Fruit fly (Drosophila melanogaster) whole organism, embryonic: ENCODE data around the gene woc.

ENCODE experiments used
- Antp ChIP-seq: fragments of 200-800 bp; sonication (Bioruptor generic); optimal IDR thresholded peaks from 3 replicates; lab custom pipeline; 2016; ENCODE audit warnings: missing biosample characterization, missing genetic modification characterization
- Bgb ChIP-seq: fragments of 200-800 bp; sonication (Bioruptor generic); IDR thresholded peaks from 2 replicates; pipeline ENCODE4 v1.3.6; 2022; ENCODE audit warnings: missing biosample characterization, missing genetic modification characterization; ENCODE audit not compliant: partially characterized antibody
- CG12155 ChIP-seq: fragments of 200-800 bp; sonication (Bioruptor generic); optimal IDR thresholded peaks from 3 replicates; lab custom pipeline; 2016; ENCODE audit warnings: missing biosample characterization, missing genetic modification characterization
- CG1233 ChIP-seq: fragments of 200-800 bp; sonication (Bioruptor generic); optimal IDR thresholded peaks from 4 replicates; lab custom pipeline; 2018; ENCODE audit warnings: missing biosample characterization, mild to moderate bottlenecking, missing genetic modification characterization
- CG12942 ChIP-seq: fragments of 200-800 bp; sonication (Bioruptor generic); optimal IDR thresholded peaks from 3 replicates; lab custom pipeline; 2016; ENCODE audit warnings: missing biosample characterization, missing genetic modification characterization
- CG13123 ChIP-seq: fragments of 200-800 bp; sonication (Bioruptor generic); optimal IDR thresholded peaks from 2 replicates; lab custom pipeline; 2016; ENCODE audit warnings: missing biosample characterization, missing genetic modification characterization
- CG14860 ChIP-seq: fragments of 200-800 bp; sonication (Bioruptor generic); IDR thresholded peaks from 3 replicates; pipeline ENCODE4 v1.3.6; 2022; ENCODE audit warnings: missing biosample characterization, missing genetic modification characterization; ENCODE audit not compliant: partially characterized antibody
- CG15514 ChIP-seq: fragments of 200-800 bp; sonication (Bioruptor generic); optimal IDR thresholded peaks from 3 replicates; lab custom pipeline; 2017; ENCODE audit warnings: missing biosample characterization, missing genetic modification characterization, mild to moderate bottlenecking, moderate library complexity, missing genetic modification reagents
- CG1647 ChIP-seq: fragments of 200-800 bp; sonication (Bioruptor generic); optimal IDR thresholded peaks from 3 replicates; lab custom pipeline; 2016; ENCODE audit warnings: missing biosample characterization, missing genetic modification characterization
- CG16815 ChIP-seq: fragments of 200-800 bp; sonication (Bioruptor generic); optimal IDR thresholded peaks from 3 replicates; lab custom pipeline; 2017; ENCODE audit warnings: missing biosample characterization, mild to moderate bottlenecking, missing genetic modification characterization
- CG17829 ChIP-seq: fragments of 200-800 bp; optimal IDR thresholded peaks from 2 replicates; lab custom pipeline; 2019; ENCODE audit warnings: missing biosample characterization, mild to moderate bottlenecking, missing genetic modification characterization, moderate library complexity
- CG18476 ChIP-seq: fragments of 200-800 bp; sonication (Bioruptor generic); optimal IDR thresholded peaks from 2 replicates; lab custom pipeline; 2016; ENCODE audit warnings: missing biosample characterization, mild to moderate bottlenecking, missing genetic modification characterization
- CG2120 ChIP-seq: fragments of 200-800 bp; sonication (Bioruptor generic); optimal IDR thresholded peaks from 3 replicates; lab custom pipeline; 2016; ENCODE audit warnings: missing biosample characterization, missing genetic modification characterization
- CG2199 ChIP-seq: fragments of 200-800 bp; sonication (Bioruptor generic); IDR thresholded peaks from 3 replicates; pipeline ENCODE4 v1.3.6; 2022; ENCODE audit warnings: missing biosample characterization, missing genetic modification characterization
- CG30431 ChIP-seq: fragments of 200-800 bp; sonication (Bioruptor generic); optimal IDR thresholded peaks from 2 replicates; lab custom pipeline; 2017; ENCODE audit warnings: missing biosample characterization, missing genetic modification characterization
- CG31441 ChIP-seq: fragments of 200-800 bp; sonication (Bioruptor generic); IDR thresholded peaks from 2 replicates; pipeline ENCODE4 v1.3.6; 2022; ENCODE audit warnings: missing biosample characterization, missing genetic modification characterization
- CG32772 ChIP-seq: fragments of 200-800 bp; sonication (Bioruptor generic); IDR thresholded peaks from 2 replicates; pipeline ENCODE4 v1.3.6; 2022; ENCODE audit warnings: missing biosample characterization, missing genetic modification characterization
- CG34422 ChIP-seq: fragments of 200-800 bp; sonication (Bioruptor generic); IDR thresholded peaks from 3 replicates; pipeline ENCODE4 v1.3.6; 2022; ENCODE audit warnings: missing biosample characterization, missing genetic modification characterization
- CG43689 ChIP-seq: fragments of 200-800 bp; sonication (Bioruptor generic); IDR thresholded peaks from 2 replicates; pipeline ENCODE4 v1.3.6; 2022; ENCODE audit warnings: missing biosample characterization, missing genetic modification characterization
- CG4424 ChIP-seq: fragments of 200-800 bp; sonication (Bioruptor generic); optimal IDR thresholded peaks from 3 replicates; lab custom pipeline; 2016; ENCODE audit warnings: missing biosample characterization, missing genetic modification characterization
- CG7556 ChIP-seq: fragments of 200-800 bp; sonication (Bioruptor generic); optimal IDR thresholded peaks from 2 replicates; lab custom pipeline; 2017; ENCODE audit warnings: missing biosample characterization, mild to moderate bottlenecking, missing genetic modification characterization
- CG7987 ChIP-seq: fragments of 200-800 bp; sonication (Bioruptor generic); optimal IDR thresholded peaks from 2 replicates; lab custom pipeline; 2018; ENCODE audit warnings: missing biosample characterization, mild to moderate bottlenecking, missing genetic modification characterization, moderate library complexity
- CG8388 ChIP-seq: fragments of 200-800 bp; sonication (Bioruptor generic); optimal IDR thresholded peaks from 2 replicates; lab custom pipeline; 2019; ENCODE audit warnings: missing biosample characterization, mild to moderate bottlenecking, missing genetic modification characterization, moderate library complexity
- CG9817 ChIP-seq: fragments of 200-800 bp; sonication (Bioruptor generic); optimal IDR thresholded peaks from 2 replicates; lab custom pipeline; 2018; ENCODE audit warnings: missing biosample characterization, mild to moderate bottlenecking, missing genetic modification characterization, moderate library complexity
- Dad ChIP-seq: fragments of 200-800 bp; sonication (Bioruptor generic); optimal IDR thresholded peaks from 3 replicates; lab custom pipeline; 2016; ENCODE audit warnings: missing biosample characterization, missing genetic modification characterization
- Ets65A ChIP-seq: fragments of 200-800 bp; sonication (Bioruptor generic); peaks from one replicate; lab custom pipeline; 2016; ENCODE audit warnings: missing biosample characterization, missing genetic modification characterization
- Fer3 ChIP-seq: fragments of 200-800 bp; sonication (Bioruptor generic); optimal IDR thresholded peaks from 2 replicates; lab custom pipeline; 2018; ENCODE audit warnings: missing biosample characterization, mild to moderate bottlenecking, missing genetic modification characterization, moderate library complexity
- Gug ChIP-seq: fragments of 200-800 bp; sonication (Bioruptor generic); IDR thresholded peaks from 4 replicates; pipeline ENCODE4 v1.3.6; 2022; ENCODE audit warnings: missing biosample characterization, missing genetic modification characterization
- HmgZ ChIP-seq: fragments of 200-800 bp; sonication (Bioruptor generic); optimal IDR thresholded peaks from 2 replicates; lab custom pipeline; 2018; ENCODE audit warnings: missing biosample characterization, mild to moderate bottlenecking, missing genetic modification characterization
- Hmr ChIP-seq: fragments of 200-800 bp; sonication (Bioruptor generic); optimal IDR thresholded peaks from 3 replicates; lab custom pipeline; 2017; ENCODE audit warnings: mild to moderate bottlenecking, missing biosample characterization, missing genetic modification reagents, missing genetic modification characterization
- Jarid2 ChIP-seq: fragments of 200-800 bp; sonication (Bioruptor generic); optimal IDR thresholded peaks from 3 replicates; lab custom pipeline; 2017; ENCODE audit warnings: mild to moderate bottlenecking, missing biosample characterization, missing genetic modification reagents, missing genetic modification characterization
- MBD-R2 ChIP-seq: fragments of 200-800 bp; sonication (Bioruptor generic); IDR thresholded peaks from 2 replicates; pipeline ENCODE4 v1.3.6; 2022; ENCODE audit warnings: missing biosample characterization, missing genetic modification characterization
- Med ChIP-seq: fragments of 200-800 bp; sonication (Bioruptor generic); peaks from one replicate; lab custom pipeline; 2016; ENCODE audit warnings: missing biosample characterization, missing genetic modification characterization, mild to moderate bottlenecking, inconsistent platforms, moderate library complexity
- Mrtf ChIP-seq: fragments of 200-800 bp; sonication (Bioruptor generic); IDR thresholded peaks from 3 replicates; pipeline ENCODE4 v1.3.6; 2022; ENCODE audit warnings: missing biosample characterization, missing genetic modification characterization
- Oli ChIP-seq: fragments of 200-800 bp; sonication (Bioruptor generic); optimal IDR thresholded peaks from 2 replicates; lab custom pipeline; 2018; ENCODE audit warnings: missing biosample characterization, mild to moderate bottlenecking, missing genetic modification characterization, moderate library complexity
- Ssrp ChIP-seq: fragments of 200-800 bp; sonication (Bioruptor generic); optimal IDR thresholded peaks from 2 replicates; lab custom pipeline; 2018; ENCODE audit warnings: missing biosample characterization, mild to moderate bottlenecking, missing genetic modification characterization, moderate library complexity
- cato ChIP-seq: fragments of 200-800 bp; sonication (Bioruptor generic); optimal IDR thresholded peaks from 2 replicates; lab custom pipeline; 2016; ENCODE audit warnings: missing biosample characterization, missing genetic modification characterization, borderline replicate concordance
- dati ChIP-seq: fragments of 200-800 bp; sonication (Bioruptor generic); IDR thresholded peaks from 2 replicates; pipeline ENCODE4 v1.3.6; 2022; ENCODE audit warnings: missing biosample characterization, missing genetic modification characterization
- dmrt99B ChIP-seq: fragments of 200-800 bp; sonication (Bioruptor generic); optimal IDR thresholded peaks from 2 replicates; lab custom pipeline; 2018; ENCODE audit warnings: missing biosample characterization, mild to moderate bottlenecking, missing genetic modification characterization, moderate library complexity
- dysf ChIP-seq: fragments of 200-800 bp; sonication (Bioruptor generic); IDR thresholded peaks from 3 replicates; pipeline ENCODE4 v1.3.6; 2022; ENCODE audit warnings: missing biosample characterization, missing genetic modification characterization
- grau ChIP-seq: fragments of 200-800 bp; optimal IDR thresholded peaks from 3 replicates; lab custom pipeline; 2019; ENCODE audit warnings: missing biosample characterization, mild to moderate bottlenecking, missing genetic modification characterization, moderate library complexity
- jumu ChIP-seq: fragments of 200-800 bp; sonication (Bioruptor generic); optimal IDR thresholded peaks from 3 replicates; lab custom pipeline; 2016; ENCODE audit warnings: missing biosample characterization, missing genetic modification characterization
- lab ChIP-seq: fragments of 200-800 bp; sonication (Bioruptor generic); optimal IDR thresholded peaks from 3 replicates; lab custom pipeline; 2017; ENCODE audit warnings: missing biosample characterization, missing genetic modification characterization, mild to moderate bottlenecking, moderate library complexity, missing genetic modification reagents
- lilli ChIP-seq: fragments of 200-800 bp; sonication (Bioruptor generic); optimal IDR thresholded peaks from 3 replicates; lab custom pipeline; 2016; ENCODE audit warnings: missing biosample characterization, missing genetic modification characterization
- nmo ChIP-seq: fragments of 200-800 bp; sonication (Bioruptor generic); optimal IDR thresholded peaks from 2 replicates; lab custom pipeline; 2018; ENCODE audit warnings: missing biosample characterization, mild to moderate bottlenecking, missing genetic modification characterization, moderate library complexity
- onecut ChIP-seq: fragments of 200-800 bp; sonication (Bioruptor generic); IDR thresholded peaks from 2 replicates; pipeline ENCODE4 v1.3.6; 2022; ENCODE audit warnings: missing biosample characterization, missing genetic modification characterization
- pho ChIP-seq: fragments of 200-800 bp; sonication (Bioruptor generic); optimal IDR thresholded peaks from 2 replicates; lab custom pipeline; 2016; ENCODE audit warnings: missing biosample characterization, missing genetic modification characterization
- psq ChIP-seq: fragments of 200-800 bp; sonication (Bioruptor generic); optimal IDR thresholded peaks from 2 replicates; lab custom pipeline; 2017; ENCODE audit warnings: missing biosample characterization, missing genetic modification characterization
- sd ChIP-seq: fragments of 200-800 bp; sonication (Bioruptor generic); optimal IDR thresholded peaks from 3 replicates; lab custom pipeline; 2018; ENCODE audit warnings: missing biosample characterization, mild to moderate bottlenecking, missing genetic modification characterization, moderate library complexity
- tin ChIP-seq: fragments of 200-800 bp; sonication (Bioruptor generic); optimal IDR thresholded peaks from 3 replicates; lab custom pipeline; 2016; ENCODE audit warnings: missing biosample characterization, missing genetic modification characterization
- toy ChIP-seq: fragments of 200-800 bp; sonication (Bioruptor generic); IDR thresholded peaks from 2 replicates; pipeline ENCODE4 v1.3.6; 2022; ENCODE audit warnings: missing biosample characterization, missing genetic modification characterization

The woc gene

DNA sequence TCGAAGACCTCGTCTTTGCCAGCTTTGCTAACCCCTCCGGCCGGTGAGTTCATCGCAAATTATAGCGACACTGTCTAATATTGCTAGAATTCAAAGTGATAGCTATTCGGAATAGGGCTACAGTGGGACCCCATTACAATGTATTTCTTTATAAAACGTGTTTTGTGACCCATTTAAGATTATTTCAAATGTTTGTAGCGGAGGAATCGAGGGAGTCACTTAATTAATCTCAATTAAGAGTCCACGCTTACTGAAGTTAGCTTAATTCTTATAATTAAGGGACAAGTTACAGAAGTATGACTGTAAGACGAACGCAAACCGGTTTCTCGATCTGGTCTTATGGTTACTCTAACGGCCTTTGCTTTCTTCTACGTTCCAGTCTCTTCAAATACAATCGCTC lies 25.8 kb upstream of the woc start (continued):
- TF ChIP-seq CG18476 (GFP tag; lab: Kevin White, UChicago) (peak; percentile 21), jumu (GFP tag; lab: Kevin White, UChicago) (no peak), CG32772 (GFP tag; lab: Robert Waterston, UW) (peak; percentile 18; the same call in 1 of the 2 replicates), CG30431 (GFP tag; lab: Kevin White, UChicago) (peak; percentile 19), CG8388 (peak; percentile 21), Dad (GFP tag; lab: Kevin White, UChicago) (no peak), HmgZ (tag; lab: Kevin White, UChicago) (peak; percentile 10), Mrtf (GFP tag; lab: Robert Waterston, UW) (0 out of 3 replicates have a peak, but pooled peaks have one; percentile 51), MBD-R2 (peak; percentile 34; the same call in 1 of the 2 replicates), CG15514 (GFP tag; lab: Kevin White, UChicago) (peak; percentile 15), CG7556 (peak; percentile 15), CG2199 (GFP tag; lab: Robert Waterston, UW) (no peak), lab (GFP tag; lab: Kevin White, UChicago) (peak; percentile 70), Ets65A (GFP tag; lab: Kevin White, UChicago) (peak; percentile 61), CG7987 (GFP tag; lab: Kevin White, UChicago) (peak; percentile 74), tin (GFP tag; lab: Kevin White, UChicago) (peak; percentile 11), onecut (GFP tag; lab: Robert Waterston, UW) (peak; percentile 33), CG16815 (GFP tag; lab: Kevin White, UChicago) (peak; percentile 13), CG1647 (GFP tag; lab: Kevin White, UChicago) (no peak), dmrt99B (tag; lab: Kevin White, UChicago) (peak; percentile 35), grau (tag; lab: Kevin White, UChicago) (peak; percentile 92), Med (GFP tag; lab: Kevin White, UChicago) (peak; percentile 93), sd (tag; lab: Kevin White, UChicago) (peak; percentile 36), Hmr (GFP tag; lab: Kevin White, UChicago) (peak; percentile 29), nmo (peak; percentile 37), cato (GFP tag; lab: Kevin White, UChicago) (no peak), dati (GFP tag; lab: Robert Waterston, UW) (no peak), CG31441 (GFP tag; lab: Robert Waterston, UW) (peak; percentile 22; the same call in 1 of the 2 replicates), toy (no peak), CG12155 (GFP tag; lab: Kevin White, UChicago) (no peak), dysf (peak; percentile 58), psq (GFP tag; lab: Kevin White, UChicago) (no peak), CG14860 (GFP tag; lab: Robert Waterston, UW) (no peak), lilli (GFP tag; lab: Kevin White, UChicago) (peak; percentile 37), CG4424 (peak; percentile 14), pho (GFP tag; lab: Kevin White, UChicago) (peak; percentile 12), Bgb (GFP tag; lab: Robert Waterston, UW) (no peak), Fer3 (tag; lab: Kevin White, UChicago) (peak; percentile 58), CG34422 (GFP tag; lab: Robert Waterston, UW) (peak; percentile 36; the same call in 1 of the 3 replicates), CG13123 (GFP tag; lab: Kevin White, UChicago) (no peak), CG9817 (tag; lab: Kevin White, UChicago) (peak; percentile 2), Gug (GFP tag; lab: Robert Waterston, UW) (peak; percentile 7; the same call in 1 of the 4 replicates), Ssrp (tag; lab: Kevin White, UChicago) (peak; percentile 25), CG1233 (GFP tag; lab: Kevin White, UChicago) (peak; percentile 4), CG2120 (peak; percentile 73), Jarid2 (no peak), Oli (peak; percentile 51), CG12942 (GFP tag; lab: Kevin White, UChicago) (no peak), CG17829 (peak; percentile 28), CG43689 (GFP tag; lab: Robert Waterston, UW) (no peak), Antp (GFP tag; lab: Kevin White, UChicago) (peak; percentile 12)
